Worm (Caenorhabditis elegans) whole organism, young adult: ENCODE measurements around the gene C49H3.16.

Experiments
- B0035.1 ChIP-seq: sonication (generic microtip); optimal IDR thresholded peaks from 2 replicates; lab custom pipeline; 2016; ENCODE audit warnings: missing genetic modification characterization, mild to moderate bottlenecking, missing compliant biosample characterization, missing genotype, missing genetic modification reagents
- B0336.3 ChIP-seq: fragments of 200-800 bp; sonication (Bioruptor generic); IDR thresholded peaks from 2 replicates; pipeline ENCODE4 v1.3.6; 2022; ENCODE audit warnings: missing genetic modification characterization, missing compliant biosample characterization
- C17E4.6 ChIP-seq: fragments of 200-800 bp; sonication (Bioruptor generic); IDR thresholded peaks from 2 replicates; pipeline ENCODE4 v1.3.6; 2022; ENCODE audit warnings: missing genetic modification reagents, missing genetic modification characterization, missing compliant biosample characterization
- F22D6.2 ChIP-seq: sonication (generic microtip); optimal IDR thresholded peaks from 2 replicates; lab custom pipeline; 2016; ENCODE audit warnings: mild to moderate bottlenecking, missing genetic modification characterization, missing compliant biosample characterization
- F23B12.7 ChIP-seq: sonication (generic microtip); optimal IDR thresholded peaks from 2 replicates; lab custom pipeline; 2017; ENCODE audit warnings: missing genetic modification characterization, mild to moderate bottlenecking, missing compliant biosample characterization, antibody characterized with exemption, moderate library complexity; ENCODE audit not compliant: insufficient read depth
- F33H1.4 ChIP-seq: fragments of 200-800 bp; sonication (Bioruptor generic); IDR thresholded peaks from 2 replicates; pipeline ENCODE4 v1.3.6; 2022; ENCODE audit warnings: missing genetic modification reagents, missing genetic modification characterization, missing compliant biosample characterization
- F37B4.10 ChIP-seq: fragments of 200-800 bp; sonication (Bioruptor generic); IDR thresholded peaks from 2 replicates; pipeline ENCODE4 v1.3.6; 2022; ENCODE audit warnings: missing genetic modification characterization, missing compliant biosample characterization
- F55B11.4 ChIP-seq: sonication (generic microtip); optimal IDR thresholded peaks from 2 replicates; lab custom pipeline; 2016; ENCODE audit warnings: missing compliant biosample characterization, missing genetic modification characterization, borderline replicate concordance; ENCODE audit not compliant: insufficient read depth
- F57A8.1 ChIP-seq: fragments of 200-800 bp; sonication (Bioruptor generic); optimal IDR thresholded peaks from 2 replicates; lab custom pipeline; 2018; ENCODE audit warnings: mild to moderate bottlenecking, missing genetic modification characterization, moderate library complexity, missing compliant biosample characterization
- F57C9.4 ChIP-seq: sonication (generic microtip); optimal IDR thresholded peaks from 2 replicates; lab custom pipeline; 2017; ENCODE audit warnings: mild to moderate bottlenecking, missing genetic modification characterization, missing compliant biosample characterization
- K11D2.4 ChIP-seq: fragments of 200-800 bp; sonication (Bioruptor generic); IDR thresholded peaks from 2 replicates; pipeline ENCODE4 v1.3.6; 2022; ENCODE audit warnings: missing genetic modification reagents, missing genetic modification characterization, missing compliant biosample characterization
- K12H6.12 ChIP-seq: fragments of 200-800 bp; sonication (Bioruptor generic); optimal IDR thresholded peaks from 2 replicates; lab custom pipeline; 2018; ENCODE audit warnings: mild to moderate bottlenecking, missing genetic modification characterization, missing compliant biosample characterization
- Y67H2A.10 ChIP-seq: fragments of 200-800 bp; sonication (Bioruptor generic); conservative IDR thresholded peaks from 2 replicates; pipeline ENCODE4 v1.3.6; 2022; ENCODE audit warnings: missing genetic modification reagents, missing genetic modification characterization, missing compliant biosample characterization
- ZK185.1 ChIP-seq: sonication (generic microtip); optimal IDR thresholded peaks from 2 replicates; lab custom pipeline; 2016; ENCODE audit warnings: mild to moderate bottlenecking, missing genetic modification characterization, missing compliant biosample characterization; ENCODE audit not compliant: poor library complexity, severe bottlenecking
- aptf-2 ChIP-seq: fragments of 200-800 bp; sonication (Bioruptor generic); conservative IDR thresholded peaks from 2 replicates; pipeline ENCODE4 v1.3.6; 2022; ENCODE audit warnings: missing genetic modification reagents, missing genetic modification characterization, missing compliant biosample characterization
- aptf-3 ChIP-seq: fragments of 200-800 bp; sonication (Bioruptor generic); IDR thresholded peaks from 2 replicates; pipeline ENCODE4 v1.3.6; 2022; ENCODE audit warnings: missing genetic modification characterization, missing compliant biosample characterization
- atf-7 ChIP-seq: sonication (generic microtip); optimal IDR thresholded peaks from 2 replicates; lab custom pipeline; 2017; ENCODE audit warnings: mild to moderate bottlenecking, missing genetic modification characterization, missing compliant biosample characterization
- athp-1 ChIP-seq: sonication (generic microtip); optimal IDR thresholded peaks from 2 replicates; lab custom pipeline; 2017; ENCODE audit warnings: mild to moderate bottlenecking, missing genetic modification characterization, missing compliant biosample characterization
- bed-1 ChIP-seq: fragments of 200-800 bp; sonication (Bioruptor generic); IDR thresholded peaks from 2 replicates; pipeline ENCODE4 v1.3.6; 2022; ENCODE audit warnings: missing genetic modification reagents, missing genetic modification characterization, missing compliant biosample characterization
- cebp-2 ChIP-seq: fragments of 200-800 bp; sonication (Bioruptor generic); IDR thresholded peaks from 2 replicates; pipeline ENCODE4 v1.3.6; 2022; ENCODE audit warnings: missing genetic modification characterization, missing compliant biosample characterization
- ceh-91 ChIP-seq: fragments of 200-800 bp; sonication (Bioruptor generic); IDR thresholded peaks from 2 replicates; pipeline ENCODE4 v1.3.6; 2022; ENCODE audit warnings: missing genetic modification reagents, missing genetic modification characterization, missing compliant biosample characterization
- chd-7 ChIP-seq: sonication (generic microtip); optimal IDR thresholded peaks from 2 replicates; lab custom pipeline; 2016; ENCODE audit warnings: mild to moderate bottlenecking, missing genetic modification characterization, moderate library complexity, missing compliant biosample characterization
- dpff-1 ChIP-seq: sonication (generic microtip); optimal IDR thresholded peaks from 2 replicates; lab custom pipeline; 2017; ENCODE audit warnings: mild to moderate bottlenecking, missing genetic modification characterization, missing compliant biosample characterization
- efl-1 ChIP-seq: fragments of 150-350 bp; optimal IDR thresholded peaks from 2 replicates; lab custom pipeline; 2014; ENCODE audit warnings: missing biosample characterization, missing genetic modification reagents, missing genetic modification characterization
- egl-18 ChIP-seq: fragments of 200-800 bp; sonication (Bioruptor generic); IDR thresholded peaks from 2 replicates; pipeline ENCODE4 v1.3.6; 2022; ENCODE audit warnings: missing genetic modification reagents, missing genetic modification characterization, missing compliant biosample characterization
- him-1 ChIP-seq: sonication (generic microtip); optimal IDR thresholded peaks from 2 replicates; lab custom pipeline; 2016; ENCODE audit warnings: missing genotype, missing genetic modification reagents, missing genetic modification characterization, missing compliant biosample characterization
- hrde-1 ChIP-seq: sonication (generic microtip); optimal IDR thresholded peaks from 2 replicates; lab custom pipeline; 2016; ENCODE audit warnings: missing genetic modification characterization, mild to moderate bottlenecking, missing compliant biosample characterization, moderate library complexity, missing genotype, missing genetic modification reagents, borderline replicate concordance
- lag-1 ChIP-seq: fragments of 200-800 bp; sonication (Bioruptor generic); IDR thresholded peaks from 2 replicates; pipeline ENCODE4 v1.3.6; 2022; ENCODE audit warnings: missing genetic modification reagents, missing genetic modification characterization, missing compliant biosample characterization
- let-526 ChIP-seq: fragments of 200-800 bp; sonication (Bioruptor generic); IDR thresholded peaks from 2 replicates; pipeline ENCODE4 v1.3.6; 2022; ENCODE audit warnings: missing genetic modification reagents, missing genetic modification characterization, missing compliant biosample characterization
- lin-35 ChIP-seq, 3 experiments: fragments of 150-350 bp in 2 of 3; sonication (generic microtip) in 1 of 3; optimal IDR thresholded peaks; 2 replicates each; lab custom pipeline; 2014 to 2018; ENCODE audit warnings: missing biosample characterization in 3 of 3, missing genetic modification characterization in 3 of 3, missing genetic modification reagents in 3 of 3
- madf-10 ChIP-seq: sonication (generic microtip); optimal IDR thresholded peaks from 2 replicates; lab custom pipeline; 2016; ENCODE audit warnings: mild to moderate bottlenecking, missing genetic modification characterization, missing compliant biosample characterization
- madf-6 ChIP-seq: fragments of 200-800 bp; sonication (Bioruptor generic); IDR thresholded peaks from 2 replicates; pipeline ENCODE4 v1.3.6; 2022; ENCODE audit warnings: missing genetic modification reagents, missing genetic modification characterization, missing compliant biosample characterization
- madf-8 ChIP-seq: fragments of 200-800 bp; sonication (Bioruptor generic); conservative IDR thresholded peaks from 2 replicates; pipeline ENCODE4 v1.3.6; 2022; ENCODE audit warnings: missing genetic modification reagents, missing genetic modification characterization, missing compliant biosample characterization
- mcd-1 ChIP-seq: fragments of 200-800 bp; sonication (Bioruptor generic); IDR thresholded peaks from 2 replicates; pipeline ENCODE4 v1.3.6; 2022; ENCODE audit warnings: missing genetic modification reagents, missing genetic modification characterization, missing compliant biosample characterization
- mel-28 ChIP-seq: sonication (generic microtip); optimal IDR thresholded peaks from 2 replicates; lab custom pipeline; 2016; ENCODE audit warnings: borderline replicate concordance, mild to moderate bottlenecking, missing genetic modification characterization, missing compliant biosample characterization
- mxl-1 ChIP-seq: sonication (generic microtip); optimal IDR thresholded peaks from 2 replicates; lab custom pipeline; 2016; ENCODE audit warnings: missing genetic modification characterization, missing compliant biosample characterization
- nfya-2 ChIP-seq: fragments of 200-800 bp; sonication (Bioruptor generic); IDR thresholded peaks from 2 replicates; pipeline ENCODE4 v1.3.6; 2022; ENCODE audit warnings: missing genetic modification reagents, missing genetic modification characterization, missing compliant biosample characterization
- nfyb-1 ChIP-seq: fragments of 200-800 bp; sonication (Bioruptor generic); IDR thresholded peaks from 2 replicates; pipeline ENCODE4 v1.3.6; 2022; ENCODE audit warnings: missing genetic modification reagents, missing genetic modification characterization, missing compliant biosample characterization
- nhr-179 ChIP-seq: sonication (generic microtip); optimal IDR thresholded peaks from 2 replicates; lab custom pipeline; 2016; ENCODE audit warnings: mild to moderate bottlenecking, missing genetic modification characterization, missing compliant biosample characterization
- pbrm-1 ChIP-seq: fragments of 200-800 bp; sonication (Bioruptor generic); IDR thresholded peaks from 2 replicates; pipeline ENCODE4 v1.3.6; 2022; ENCODE audit warnings: missing genetic modification reagents, missing genetic modification characterization, missing compliant biosample characterization
- repo-1 ChIP-seq: sonication (generic microtip); optimal IDR thresholded peaks from 2 replicates; lab custom pipeline; 2017; ENCODE audit warnings: mild to moderate bottlenecking, missing genetic modification characterization, missing compliant biosample characterization
- tbx-9 ChIP-seq: sonication (generic microtip); optimal IDR thresholded peaks from 2 replicates; lab custom pipeline; 2016; ENCODE audit warnings: borderline replicate concordance, missing genetic modification characterization, inconsistent platforms, missing compliant biosample characterization
- tlf-1 ChIP-seq: fragments of 200-800 bp; sonication (Bioruptor generic); optimal IDR thresholded peaks from 2 replicates; lab custom pipeline; 2018; ENCODE audit warnings: mild to moderate bottlenecking, missing genetic modification characterization, missing compliant biosample characterization
- unc-130 ChIP-seq: sonication (generic microtip); optimal IDR thresholded peaks from 2 replicates; lab custom pipeline; 2016; ENCODE audit warnings: missing genetic modification reagents, missing genetic modification characterization, missing compliant biosample characterization
- unc-62 ChIP-seq: fragments of 150-350 bp; optimal IDR thresholded peaks from 2 replicates; lab custom pipeline; 2014; ENCODE audit warnings: missing biosample characterization, missing genetic modification reagents, missing genetic modification characterization
- ztf-25 ChIP-seq: fragments of 200-800 bp; sonication (Bioruptor generic); IDR thresholded peaks from 2 replicates; pipeline ENCODE4 v1.3.6; 2022; ENCODE audit warnings: missing genetic modification reagents, missing genetic modification characterization, missing compliant biosample characterization
- ztf-6 ChIP-seq: fragments of 200-800 bp; sonication (Bioruptor generic); IDR thresholded peaks from 2 replicates; pipeline ENCODE4 v1.3.6; 2022; ENCODE audit warnings: missing genetic modification reagents, missing genetic modification characterization, missing compliant biosample characterization

The C49H3.16 gene

DNA sequence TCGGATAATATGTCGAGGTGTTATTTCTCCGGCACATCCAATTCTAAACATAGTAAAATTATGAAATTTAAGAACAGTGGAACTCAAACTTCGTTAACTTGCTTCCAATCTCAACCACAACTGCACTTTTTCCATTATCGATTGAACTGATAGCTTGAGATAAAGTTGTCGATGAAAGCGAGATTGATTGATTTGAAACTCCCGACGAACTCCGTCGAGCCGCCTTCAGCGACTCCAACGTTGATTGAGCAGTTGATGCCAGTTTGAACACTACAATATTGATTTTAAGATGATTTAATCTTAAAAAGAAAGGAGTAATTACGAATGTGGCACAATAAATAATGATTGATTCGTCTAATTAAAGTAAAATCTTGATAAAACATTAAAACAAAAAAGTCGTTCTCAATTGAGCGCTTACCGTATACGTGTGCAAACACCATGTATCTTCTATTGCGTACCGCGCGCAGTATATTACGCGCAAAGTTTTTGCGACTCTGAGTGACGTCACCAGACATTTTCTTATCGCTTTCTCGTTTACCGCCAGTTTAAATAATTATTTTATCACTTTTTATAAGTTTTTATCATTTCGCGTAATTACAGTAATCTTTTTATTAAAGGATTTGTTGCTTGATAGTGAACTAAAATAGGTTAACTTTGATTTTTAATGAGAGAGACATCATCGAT is 17.9 kb upstream of the C49H3.16 start, which contains the start of gene arp-11 (continued):
- TF ChIP-seq mcd-1 (GFP tag; lab: Robert Waterston, UW), result no peak
- no peak for TF ChIP-seq repo-1 (tag; lab: Kevin White, UChicago)
- peak; percentile 46 for TF ChIP-seq madf-10 (tag; lab: Kevin White, UChicago)
- TF ChIP-seq nfyb-1, result no peak
- no peak for TF ChIP-seq tbx-9 (tag; lab: Kevin White, UChicago)
- TF ChIP-seq ceh-91 (GFP tag; lab: Robert Waterston, UW), result no peak
- TF ChIP-seq unc-62, result no peak
- TF ChIP-seq him-1 (tag; lab: Kevin White, UChicago), result no peak
- TF ChIP-seq ZK185.1 (tag; lab: Kevin White, UChicago), result peak; percentile 56
- no peak for TF ChIP-seq C17E4.6 (GFP tag; lab: Robert Waterston, UW)
- TF ChIP-seq B0035.1 (tag; lab: Kevin White, UChicago), result no peak
- TF ChIP-seq K11D2.4 (GFP tag; lab: Robert Waterston, UW), result no peak
- TF ChIP-seq hrde-1, result no peak
- 0 out of 2 replicates have a peak, but pooled peaks have one; percentile 22 for TF ChIP-seq B0336.3 (GFP tag; lab: Robert Waterston, UW)
- TF ChIP-seq F57C9.4 (tag; lab: Kevin White, UChicago), result no peak
- no peak for TF ChIP-seq ztf-25
- no peak for TF ChIP-seq dpff-1 (tag; lab: Kevin White, UChicago)
- TF ChIP-seq lin-35 (GFP tag; optimal IDR thresholded peaks at IDR 0.05; lab: Kevin White, UChicago), result peak in 1 of 3 experiments; percentile 49
- no peak for TF ChIP-seq nhr-179
- no peak for TF ChIP-seq bed-1 (GFP tag; lab: Robert Waterston, UW)
- no peak for TF ChIP-seq F55B11.4 (tag; lab: Kevin White, UChicago)
- TF ChIP-seq cebp-2 (GFP tag; lab: Robert Waterston, UW), result no peak
- no peak for TF ChIP-seq pbrm-1
- no peak for TF ChIP-seq lag-1 (GFP tag; lab: Robert Waterston, UW)
- no peak for TF ChIP-seq F22D6.2 (tag; lab: Kevin White, UChicago)
- no peak for TF ChIP-seq ztf-6 (GFP tag; lab: Robert Waterston, UW)
- TF ChIP-seq mxl-1 (tag; lab: Kevin White, UChicago), result no peak
- TF ChIP-seq madf-6, result peak; percentile 61; the same call in 1 of the 2 replicates
- no peak for TF ChIP-seq let-526 (GFP tag; lab: Robert Waterston, UW)
- peak; percentile 96 for TF ChIP-seq atf-7
- TF ChIP-seq tlf-1 (GFP tag; lab: Kevin White, UChicago), result peak; percentile 0
- no peak for TF ChIP-seq unc-130
- TF ChIP-seq F57A8.1, result no peak
- peak; percentile 55 for TF ChIP-seq F23B12.7 (tag; lab: Kevin White, UChicago)
- no peak for TF ChIP-seq Y67H2A.10 (GFP tag; lab: Robert Waterston, UW)
- no peak for TF ChIP-seq chd-7 (tag; lab: Kevin White, UChicago)
- no peak for TF ChIP-seq K12H6.12 (tag; lab: Kevin White, UChicago)
- TF ChIP-seq aptf-2 (GFP tag; lab: Robert Waterston, UW), result no peak
- TF ChIP-seq F33H1.4 (GFP tag; lab: Robert Waterston, UW), result peak; percentile 26; the same call in 1 of the 2 replicates
- TF ChIP-seq nfya-2 (GFP tag; lab: Robert Waterston, UW), result no peak
- TF ChIP-seq efl-1, result peak; percentile 26
- TF ChIP-seq aptf-3 (GFP tag; lab: Robert Waterston, UW), result no peak
- no peak for TF ChIP-seq F37B4.10 (GFP tag; lab: Robert Waterston, UW)
- no peak for TF ChIP-seq egl-18
- TF ChIP-seq athp-1 (tag; lab: Kevin White, UChicago), result no peak
- no peak for TF ChIP-seq mel-28 (tag; lab: Kevin White, UChicago)
- no peak for TF ChIP-seq madf-8 (GFP tag; lab: Robert Waterston, UW)
